Worm (Caenorhabditis elegans) whole organism, early embryonic: ENCODE results near the gene eea-1.

Experiments used
- aly-1 ChIP-seq: sonication (generic microtip); optimal IDR thresholded peaks from 2 replicates; lab custom pipeline; 2016; ENCODE audit warnings: missing genetic modification characterization, missing compliant biosample characterization
- ceh-13 ChIP-seq: fragments of 200-800 bp; sonication (Bioruptor generic); optimal IDR thresholded peaks from 2 replicates; lab custom pipeline; 2018; ENCODE audit warnings: mild to moderate bottlenecking, missing genetic modification characterization, missing compliant biosample characterization
- hmg-4 ChIP-seq: fragments of 200-800 bp; sonication (Bioruptor generic); optimal IDR thresholded peaks from 2 replicates; lab custom pipeline; 2018; ENCODE audit warnings: mild to moderate bottlenecking, missing genetic modification characterization, missing compliant biosample characterization
- tra-4 ChIP-seq: sonication (generic microtip); optimal IDR thresholded peaks from 2 replicates; lab custom pipeline; 2017; ENCODE audit warnings: missing genetic modification characterization, missing compliant biosample characterization

- TF ChIP-seq tra-4 (tag; lab: Kevin White, UChicago) (no peak), hmg-4 (GFP tag; lab: Kevin White, UChicago) (no peak), aly-1 (tag; lab: Kevin White, UChicago) (no peak), ceh-13 (GFP tag; lab: Kevin White, UChicago) (no peak)
Observed at ce11 chrV:13511618-13512017, 14.4 kb upstream of the eea-1 start, which contains the start of gene avr-15.
